Fruit fly (Drosophila melanogaster) whole organism, wandering third instar larva: ENCODE measurements around the gene CG7271.

ENCODE experiments used
- Abd-B ChIP-seq: fragments of >200 bp; optimal IDR thresholded peaks from 2 replicates; lab custom pipeline; 2017; ENCODE audit warnings: missing biosample characterization, missing genetic modification characterization
- Dif ChIP-seq: fragments of 200-275, 200-300 bp; sonication (Bioruptor generic); optimal IDR thresholded peaks from 2 replicates; lab custom pipeline; 2018; ENCODE audit warnings: missing biosample characterization, missing genetic modification characterization; ENCODE audit not compliant: partially characterized antibody
- HLH106 ChIP-seq: fragments of 200-800 bp; optimal IDR thresholded peaks from 3 replicates; lab custom pipeline; 2019; ENCODE audit warnings: missing biosample characterization, mild to moderate bottlenecking, missing genetic modification characterization, moderate library complexity
- Hnf4 ChIP-seq: fragments of 200-800 bp; sonication (Bioruptor generic); optimal IDR thresholded peaks from 2 replicates; lab custom pipeline; 2016; ENCODE audit warnings: missing biosample characterization, mild to moderate bottlenecking, missing genetic modification characterization
- Hr78 ChIP-seq: fragments of >200 bp; optimal IDR thresholded peaks from 2 replicates; lab custom pipeline; 2017; ENCODE audit warnings: missing biosample characterization, missing genetic modification characterization
- Hr83 ChIP-seq: fragments of 200-300 bp; sonication (Bioruptor generic); optimal IDR thresholded peaks from 2 replicates; lab custom pipeline; 2016; ENCODE audit warnings: missing biosample characterization, mild to moderate bottlenecking, missing genetic modification characterization, moderate library complexity; ENCODE audit not compliant: poor library complexity, severe bottlenecking
- Jra ChIP-seq: sonication (Bioruptor generic); optimal IDR thresholded peaks from 2 replicates; lab custom pipeline; 2016; ENCODE audit warnings: missing biosample characterization, missing genetic modification characterization
- Mio ChIP-seq: sonication (Bioruptor generic); optimal IDR thresholded peaks from 2 replicates; lab custom pipeline; 2016; ENCODE audit warnings: missing biosample characterization, missing genetic modification characterization
- OdsH ChIP-seq: fragments of 200-800 bp; sonication (Bioruptor generic); optimal IDR thresholded peaks from 2 replicates; lab custom pipeline; 2016; ENCODE audit warnings: missing biosample characterization, mild to moderate bottlenecking, missing genetic modification characterization
- Rel ChIP-seq, 2 experiments: fragments of 200-800 bp; sonication (Bioruptor generic) in 1 of 2; optimal IDR thresholded peaks; 2 replicates in 1 of 2; 3 replicates in 1 of 2; lab custom pipeline; 2016 to 2019; ENCODE audit warnings: mild to moderate bottlenecking in 2 of 2, missing biosample characterization in 2 of 2, missing genetic modification characterization in 2 of 2, moderate library complexity in 1 of 2
- Sp1 ChIP-seq: fragments of 200-800 bp; sonication (Bioruptor generic); optimal IDR thresholded peaks from 3 replicates; lab custom pipeline; 2019; ENCODE audit warnings: missing biosample characterization, mild to moderate bottlenecking, missing genetic modification characterization, moderate library complexity
- Vsx2 ChIP-seq: fragments of 200-300, 225-300 bp; sonication (Bioruptor generic); optimal IDR thresholded peaks from 2 replicates; lab custom pipeline; 2018; ENCODE audit warnings: missing biosample characterization, missing genetic modification characterization; ENCODE audit not compliant: partially characterized antibody
- br ChIP-seq: fragments of 200-800 bp; sonication (Bioruptor generic); optimal IDR thresholded peaks from 2 replicates; lab custom pipeline; 2016; ENCODE audit warnings: missing biosample characterization, missing genetic modification characterization
- brk ChIP-seq: fragments of 200-800 bp; sonication (Bioruptor generic); optimal IDR thresholded peaks from 2 replicates; lab custom pipeline; 2016; ENCODE audit warnings: missing biosample characterization, mild to moderate bottlenecking, missing genetic modification characterization
- dl ChIP-seq, 2 experiments: fragments of 175-275, 200-275 bp in 1 of 2; fragments of 200-275 bp in 1 of 2; sonication (Bioruptor generic); optimal IDR thresholded peaks; lab custom pipeline; 2018; ENCODE audit warnings: mild to moderate bottlenecking in 2 of 2, missing biosample characterization in 2 of 2, missing genetic modification characterization in 2 of 2, moderate library complexity in 2 of 2; ENCODE audit not compliant: partially characterized antibody in 2 of 2, insufficient read depth in 1 of 2
- dmrt93B ChIP-seq: fragments of 200-800 bp; sonication (Bioruptor generic); optimal IDR thresholded peaks from 2 replicates; lab custom pipeline; 2018; ENCODE audit warnings: missing biosample characterization, mild to moderate bottlenecking, missing genetic modification characterization
- dsf ChIP-seq: sonication (Bioruptor generic); optimal IDR thresholded peaks from 2 replicates; lab custom pipeline; 2016; ENCODE audit warnings: missing biosample characterization, missing genetic modification characterization, borderline replicate concordance
- foxo ChIP-seq, 2 experiments: fragments of 200-800 bp; sonication (Bioruptor generic); optimal IDR thresholded peaks; 2 replicates in 1 of 2; 3 replicates in 1 of 2; lab custom pipeline; 2016 to 2017; ENCODE audit warnings: missing biosample characterization in 2 of 2, missing genetic modification characterization in 2 of 2
- fru ChIP-seq: fragments of 200-800 bp; sonication (Bioruptor generic); optimal IDR thresholded peaks from 3 replicates; lab custom pipeline; 2016; ENCODE audit warnings: missing biosample characterization, mild to moderate bottlenecking, missing genetic modification characterization
- jim ChIP-seq: fragments of 175-275, 200-325 bp; sonication (Bioruptor generic); optimal IDR thresholded peaks from 2 replicates; lab custom pipeline; 2016; ENCODE audit warnings: missing biosample characterization, mild to moderate bottlenecking, missing genetic modification characterization
- rgr ChIP-seq: fragments of 200-800 bp; sonication (Bioruptor generic); optimal IDR thresholded peaks from 3 replicates; lab custom pipeline; 2016; ENCODE audit warnings: missing biosample characterization, mild to moderate bottlenecking, missing genetic modification characterization
- sv ChIP-seq: fragments of 200-800 bp; sonication (Bioruptor generic); optimal IDR thresholded peaks from 3 replicates; lab custom pipeline; 2016; ENCODE audit warnings: missing biosample characterization, missing genetic modification characterization
- tai ChIP-seq: sonication (Bioruptor generic); optimal IDR thresholded peaks from 2 replicates; lab custom pipeline; 2016; ENCODE audit warnings: missing biosample characterization, missing genetic modification characterization

The CG7271 gene

DNA sequence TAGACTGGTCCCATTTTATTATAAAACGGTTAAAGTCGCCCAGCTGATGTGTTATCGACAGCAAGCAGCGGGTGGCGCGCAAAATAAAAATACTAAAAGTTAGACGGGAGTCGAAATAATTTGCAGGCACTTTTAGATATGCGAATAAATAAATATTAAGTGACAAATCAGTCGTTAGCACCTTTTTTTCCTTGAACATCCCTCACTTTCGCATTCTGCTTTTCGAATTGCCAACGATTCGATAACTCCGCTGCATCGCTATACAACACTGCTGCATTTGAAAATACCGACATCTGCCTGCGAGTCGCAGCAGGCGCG is 33.8 kb downstream of the CG7271 start, which contains the start of gene bora:
bora (plus strand) TSS at position 271 of the 318 bp plus-strand sequence.
- TF ChIP-seq tai (peak; percentile 40), Mio (GFP tag; lab: Kevin White, UChicago) (no peak), foxo (GFP tag; optimal IDR thresholded peaks at IDR 0.05; lab: Kevin White, UChicago) (peak in 1 of 2 experiments; percentile 25), Hr78 (no peak), Abd-B (no peak)

- TF ChIP-seq foxo (GFP tag; optimal IDR thresholded peaks at IDR 0.05; lab: Kevin White, UChicago) (peak in 1 of 2 experiments; percentile 21), Hr83 (GFP tag; lab: Kevin White, UChicago) (peak; percentile 75), br (GFP tag; lab: Kevin White, UChicago) (no peak), Hnf4 (peak; percentile 65), tai (peak; percentile 16), Rel (GFP tag; optimal IDR thresholded peaks at IDR 0.05; lab: Kevin White, UChicago) (no peak), Rel (tag; optimal IDR thresholded peaks at IDR 0.05; lab: Kevin White, UChicago) (peak; percentile 22), Dif (GFP tag; lab: Kevin White, UChicago) (no peak), Sp1 (GFP tag; lab: Kevin White, UChicago) (peak; percentile 25), dmrt93B (GFP tag; lab: Kevin White, UChicago) (no peak), dl (GFP tag; optimal IDR thresholded peaks at IDR 0.05; lab: Kevin White, UChicago; ENCODE audit: insufficient read depth in 1 of 2, partially characterized antibody in 2 of 2) (peak in 1 of 2 experiments; percentile 27), rgr (GFP tag; lab: Kevin White, UChicago) (peak; percentile 39), jim (GFP tag; lab: Kevin White, UChicago) (peak; percentile 18)
These were observed 37.2 kb downstream of the CG7271 start, which contains the start of gene MYPT-75D for dm6 chr3L:18625786-18626185. MYPT-75D (plus strand) TSS chr3L:18625959.

DNA sequence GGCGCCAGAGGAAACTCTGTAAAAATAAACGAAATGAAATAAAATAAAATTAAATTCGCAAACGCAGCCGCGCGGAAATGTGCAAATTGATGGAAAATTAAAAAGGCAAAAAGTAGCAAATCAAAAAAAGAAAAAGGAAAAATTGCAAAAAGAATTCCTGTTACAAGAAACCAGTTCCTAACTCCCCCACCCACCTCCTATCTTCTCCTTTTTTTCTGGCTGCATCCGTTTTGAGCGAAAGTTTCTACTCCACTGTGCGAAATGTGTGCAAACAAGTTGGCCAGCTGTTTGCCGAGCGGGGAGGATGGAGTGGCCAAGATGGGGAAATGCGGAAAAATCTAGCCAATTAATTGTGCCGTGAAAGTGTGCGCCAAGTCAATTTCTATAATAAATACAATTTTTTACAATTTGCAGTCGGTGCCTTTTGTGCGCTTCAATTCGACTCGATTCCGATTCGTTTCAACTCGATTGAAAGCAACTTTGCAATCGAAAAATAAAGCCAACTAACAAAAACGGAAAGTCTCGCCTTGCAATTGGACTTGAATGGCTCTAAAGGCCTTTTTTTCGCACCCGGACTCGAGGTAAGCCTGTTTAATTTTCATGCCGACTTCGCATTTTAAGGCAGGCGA is 38.0 kb downstream of the CG7271 start:
- TF ChIP-seq fru (GFP tag; lab: Kevin White, UChicago), result no peak
- TF ChIP-seq foxo (GFP tag; optimal IDR thresholded peaks at IDR 0.05; lab: Kevin White, UChicago), result no peak
- TF ChIP-seq HLH106 (tag; lab: Kevin White, UChicago), result peak; percentile 6
- TF ChIP-seq Hr78, result no peak

DNA sequence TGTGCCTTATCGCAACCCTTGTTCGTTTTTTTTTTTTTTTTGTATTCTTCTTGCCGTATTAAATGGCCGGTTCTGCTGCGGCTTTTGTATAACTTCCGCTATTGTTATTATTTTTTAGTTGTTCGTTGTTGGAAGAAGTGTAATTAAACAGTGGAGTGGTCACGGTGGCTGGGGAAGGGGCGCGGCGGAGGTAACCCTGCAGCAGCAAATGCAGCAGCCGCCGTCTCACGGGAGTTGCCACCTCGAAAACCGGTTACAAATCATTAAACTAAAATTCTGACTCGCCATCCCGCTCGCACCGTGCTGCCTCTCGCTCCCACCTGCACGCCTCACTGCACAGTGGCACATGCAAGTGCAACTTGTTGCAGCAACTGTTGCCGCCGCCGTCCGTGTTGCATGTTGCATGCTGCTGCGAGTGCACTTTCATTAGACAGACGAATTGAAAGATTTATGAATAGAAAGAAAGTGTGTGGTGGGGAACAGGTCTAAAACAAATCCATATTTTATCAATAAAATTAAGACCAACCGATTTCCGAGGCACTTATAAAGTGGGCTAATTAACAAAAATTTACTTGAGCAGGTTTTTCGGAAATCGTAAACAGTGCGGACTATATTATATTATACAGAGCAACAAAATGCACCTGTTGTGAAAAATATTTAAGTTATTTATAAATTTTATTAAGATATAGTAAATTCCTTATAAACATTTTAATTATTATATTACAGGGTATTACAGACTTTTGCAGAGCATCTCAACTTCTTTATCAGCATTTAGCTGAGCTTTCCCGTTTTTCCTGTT is 39.3 kb downstream of the CG7271 start:
- TF ChIP-seq Vsx2, result no peak
- no peak for TF ChIP-seq Hr83 (GFP tag; lab: Kevin White, UChicago)
- no peak for TF ChIP-seq tai
- no peak for TF ChIP-seq Rel (GFP tag; optimal IDR thresholded peaks at IDR 0.05; lab: Kevin White, UChicago)
- TF ChIP-seq Rel (tag; optimal IDR thresholded peaks at IDR 0.05; lab: Kevin White, UChicago), result no peak
- TF ChIP-seq foxo (GFP tag; optimal IDR thresholded peaks at IDR 0.05; lab: Kevin White, UChicago), result no peak
- no peak for TF ChIP-seq Sp1 (GFP tag; lab: Kevin White, UChicago)
- no peak for TF ChIP-seq sv
- no peak for TF ChIP-seq jim (GFP tag; lab: Kevin White, UChicago)
- no peak for TF ChIP-seq OdsH
- TF ChIP-seq Mio (GFP tag; lab: Kevin White, UChicago), result no peak
- TF ChIP-seq rgr (GFP tag; lab: Kevin White, UChicago), result no peak
- TF ChIP-seq Jra (GFP tag; lab: Kevin White, UChicago), result no peak
- peak in 1 of 2 experiments; percentile 22 for TF ChIP-seq dl (GFP tag; optimal IDR thresholded peaks at IDR 0.05; lab: Kevin White, UChicago; ENCODE audit: insufficient read depth in 1 of 2, partially characterized antibody in 2 of 2)
- no peak for TF ChIP-seq Abd-B
- TF ChIP-seq dsf (GFP tag; lab: Kevin White, UChicago), result no peak
- no peak for TF ChIP-seq dmrt93B (GFP tag; lab: Kevin White, UChicago)
- TF ChIP-seq Dif (GFP tag; lab: Kevin White, UChicago), result peak; percentile 44

DNA sequence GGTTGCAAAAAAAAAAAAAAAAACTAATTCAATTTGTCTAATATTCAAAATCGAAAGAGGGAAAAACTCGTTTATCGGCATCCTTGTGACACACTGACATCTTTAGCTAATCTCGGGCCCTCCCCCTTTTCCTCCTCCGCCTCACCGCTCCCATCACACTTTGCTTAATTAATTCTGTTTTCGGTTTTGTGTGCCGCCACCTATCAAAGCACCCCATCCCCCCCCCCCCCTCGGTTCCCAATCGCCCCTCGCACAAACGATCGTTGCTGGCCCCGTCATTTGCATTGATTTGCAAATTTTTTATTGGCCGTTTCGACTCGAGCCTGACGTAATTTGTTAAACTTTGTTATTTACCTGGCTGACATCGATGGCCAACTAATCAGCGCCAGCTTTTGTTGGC is 39.9 kb downstream of the CG7271 start:
- TF ChIP-seq Hnf4 (no peak), Rel (GFP tag; optimal IDR thresholded peaks at IDR 0.05; lab: Kevin White, UChicago) (no peak), Rel (tag; optimal IDR thresholded peaks at IDR 0.05; lab: Kevin White, UChicago) (peak; percentile 67)

dm6 chr3L:18629874-18630273 is 41.3 kb downstream of the CG7271 start:
- no peak for TF ChIP-seq dmrt93B (GFP tag; lab: Kevin White, UChicago)
- no peak for TF ChIP-seq brk
- TF ChIP-seq jim (GFP tag; lab: Kevin White, UChicago), result no peak
- TF ChIP-seq Hr83 (GFP tag; lab: Kevin White, UChicago), result no peak
- TF ChIP-seq, all 38 proteins: peak for 0
